Worm (Caenorhabditis elegans): Measurements from ENCODE around the gene Y41D4B.15.

Y41D4B.15 gene

DNA sequence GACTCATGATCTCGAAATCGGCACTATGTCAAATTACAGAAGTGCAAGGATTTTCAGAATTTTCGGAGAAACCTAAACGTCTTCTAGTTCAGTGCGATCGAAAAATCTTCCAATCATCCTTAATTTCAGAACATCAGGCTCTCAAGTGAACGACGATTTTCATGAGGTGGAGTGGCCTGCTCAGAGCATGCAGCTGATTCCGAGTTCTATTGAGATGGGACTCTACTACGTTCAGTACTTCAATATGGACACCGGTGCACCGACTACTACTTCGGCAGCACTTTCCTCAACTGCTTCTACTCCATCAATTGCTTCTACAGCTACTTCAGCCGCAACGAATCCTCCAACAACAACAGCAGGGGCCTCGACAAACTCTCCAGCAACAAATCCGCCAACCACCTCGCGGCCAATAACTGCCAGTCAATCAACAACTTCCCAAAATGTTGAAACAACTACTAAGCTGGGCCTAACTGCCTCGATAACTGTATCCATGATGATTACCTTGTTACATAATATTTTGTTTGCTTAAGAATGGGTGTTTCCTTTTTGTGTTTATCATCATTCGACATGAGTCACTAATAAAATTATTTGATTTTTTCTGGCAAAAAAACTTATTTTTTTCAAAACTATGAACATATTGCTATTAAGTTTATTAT lies at the start of gene Y41D4B.15:
Y41D4B.15 (plus strand) TSS at position 606 of the 656 bp plus-strand sequence.
- no peak for TF ChIP-seq ceh-16 (tag; optimal IDR thresholded peaks at IDR 0.05)
- no peak for TF ChIP-seq egl-27 (tag; optimal IDR thresholded peaks at IDR 0.05)
- TF ChIP-seq aly-2 (tag; optimal IDR thresholded peaks at IDR 0.05), result no peak
- TF ChIP-seq pqm-1 (tag; optimal IDR thresholded peaks at IDR 0.05), result no peak
- TF ChIP-seq unc-39 (tag; optimal IDR thresholded peaks at IDR 0.05), result no peak
- no peak for TF ChIP-seq hmg-11 (tag; optimal IDR thresholded peaks at IDR 0.05)

DNA sequence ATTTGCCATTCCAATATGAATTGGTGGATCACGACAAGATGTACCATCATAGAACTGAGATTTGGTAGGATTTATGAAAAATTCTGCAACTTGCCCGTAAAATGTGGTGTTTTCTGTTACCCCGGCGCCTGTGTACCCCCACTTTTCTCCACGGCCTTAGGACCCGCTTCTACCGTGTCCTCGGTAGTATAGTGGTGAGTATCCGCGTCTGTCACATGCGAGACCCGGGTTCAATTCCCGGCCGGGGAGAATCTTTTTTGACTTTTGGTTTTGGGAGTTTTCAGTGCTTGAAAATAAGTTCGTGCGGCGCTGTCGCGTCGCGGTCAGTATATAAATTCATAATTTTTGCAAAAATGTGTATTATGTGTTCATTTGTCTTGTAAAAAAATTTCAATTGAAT lies 49.5 kb upstream of the Y41D4B.15 start:
- TF ChIP-seq daf-12 (tag; optimal IDR thresholded peaks at IDR 0.05), result no peak

DNA sequence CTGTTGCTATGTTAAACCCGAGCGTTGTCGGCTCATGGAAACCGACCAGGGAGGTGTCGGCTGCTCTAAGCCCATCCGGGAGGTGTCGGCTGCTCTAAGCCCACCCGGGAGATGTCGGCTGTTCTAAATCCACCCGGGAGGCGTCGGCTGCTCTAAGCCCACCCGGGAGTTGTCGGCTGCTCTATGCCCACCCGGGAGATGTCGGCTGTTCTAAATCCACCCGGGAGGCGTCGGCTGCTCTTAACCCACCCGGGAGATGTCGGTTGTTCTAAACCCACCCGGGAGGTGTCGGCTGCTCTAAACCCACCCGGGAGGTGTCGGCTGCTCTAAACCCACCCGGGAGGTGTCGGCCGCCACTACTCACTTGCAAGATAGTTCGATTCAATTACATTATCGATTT lies 48.0 kb upstream of the Y41D4B.15 start:
- TF ChIP-seq R02D3.7 (tag; optimal IDR thresholded peaks at IDR 0.05) (no peak), nhr-12 (tag; optimal IDR thresholded peaks at IDR 0.05) (no peak), elt-3 (tag; optimal IDR thresholded peaks at IDR 0.05) (no peak), sea-2 (GFP tag; optimal IDR thresholded peaks at IDR 0.05) (no peak), nhr-28 (tag; optimal IDR thresholded peaks at IDR 0.05) (no peak), ceh-28 (tag; optimal IDR thresholded peaks at IDR 0.05) (no peak), ZK546.5 (tag; optimal IDR thresholded peaks at IDR 0.05) (no peak), jun-1 (tag; optimal IDR thresholded peaks at IDR 0.05) (no peak), ama-1 (optimal IDR thresholded peaks at IDR 0.05) (no peak)

DNA sequence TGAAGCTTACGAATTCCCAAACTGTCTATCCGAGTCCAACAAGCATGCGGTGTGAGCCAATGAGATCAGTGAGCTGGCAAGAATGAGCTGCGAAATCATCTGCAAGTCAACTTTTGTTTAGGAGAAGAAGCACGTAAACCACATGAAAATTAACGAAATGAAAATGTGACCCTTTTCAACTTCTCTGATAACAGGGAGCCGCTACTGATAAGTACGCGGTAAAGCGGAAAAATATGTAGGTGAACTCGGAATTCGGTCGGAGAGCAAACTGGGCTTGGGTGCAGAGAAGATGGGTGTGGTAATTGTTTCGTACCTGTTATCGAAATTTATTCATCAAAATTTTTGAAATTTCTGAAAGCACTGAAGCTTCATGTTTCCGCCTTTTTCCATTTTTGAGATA lies 47.4 kb upstream of the Y41D4B.15 start, which contains the start of gene clec-172:
clec-172 (minus strand) TSS at position 101 of the 400 bp plus-strand sequence.
- TF ChIP-seq elt-2 (tag; optimal IDR thresholded peaks at IDR 0.05) (peak; percentile 38), nhr-11 (tag; optimal IDR thresholded peaks at IDR 0.05) (no peak), R02D3.7 (tag; optimal IDR thresholded peaks at IDR 0.05) (no peak)

DNA sequence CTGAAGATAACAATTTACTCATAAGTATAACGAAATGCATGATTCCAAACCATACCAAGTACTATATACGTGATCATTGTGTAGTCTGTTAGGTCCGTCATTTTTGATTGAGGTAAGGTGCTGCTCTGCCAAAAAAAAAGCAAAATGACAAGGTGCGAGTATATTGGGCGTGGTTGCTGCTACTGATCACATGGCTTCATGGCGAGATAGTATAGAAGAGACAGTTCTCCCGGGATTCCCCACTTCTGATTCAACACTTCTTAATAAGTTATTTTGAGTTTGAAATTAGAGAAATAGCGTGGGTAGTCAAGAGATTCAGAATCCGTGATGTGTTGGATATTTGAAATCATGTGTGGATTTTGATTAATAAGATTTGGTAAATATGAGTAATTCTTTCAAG lies 42.7 kb upstream of the Y41D4B.15 start, which contains the start of gene K03H6.4:
K03H6.4 (minus strand) TSS at position 101 of the 400 bp plus-strand sequence.
- TF ChIP-seq unc-39 (tag; optimal IDR thresholded peaks at IDR 0.05), result no peak
- TF ChIP-seq lin-15B (tag; optimal IDR thresholded peaks at IDR 0.05), result no peak
- TF ChIP-seq nfya-1 (tag; optimal IDR thresholded peaks at IDR 0.05; ENCODE audit: insufficient read depth), result no peak
- TF ChIP-seq fkh-10 (GFP tag; optimal IDR thresholded peaks at IDR 0.05), result no peak
- TF ChIP-seq ceh-82 (tag; optimal IDR thresholded peaks at IDR 0.05), result no peak
- TF ChIP-seq fos-1 (tag; optimal IDR thresholded peaks at IDR 0.05), result no peak
- TF ChIP-seq aly-2 (tag; optimal IDR thresholded peaks at IDR 0.05), result no peak
- no peak for TF ChIP-seq lsy-12 (tag; optimal IDR thresholded peaks at IDR 0.05)

DNA sequence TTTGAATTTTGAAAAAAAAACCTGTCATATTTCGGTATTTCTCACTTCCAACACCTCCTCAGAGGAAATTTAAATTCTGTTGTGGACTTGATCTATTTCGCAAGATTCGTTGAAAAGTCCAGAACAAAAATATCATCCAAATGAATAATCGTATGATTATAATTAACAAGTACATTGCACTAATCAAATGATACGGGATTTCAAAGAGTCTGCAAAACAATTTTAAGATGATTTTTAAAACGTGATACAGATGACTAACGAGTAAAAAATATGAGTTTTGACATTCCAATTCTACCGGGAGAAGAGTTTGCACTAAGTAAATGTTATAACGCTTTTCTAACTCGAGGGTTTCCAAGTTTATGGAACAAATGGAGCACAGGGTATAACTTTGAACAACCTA lies 41.5 kb upstream of the Y41D4B.15 start:
- TF ChIP-seq nhr-43 (tag; optimal IDR thresholded peaks at IDR 0.05; ENCODE audit: poor library complexity, severe bottlenecking), result no peak
- no peak for TF ChIP-seq elt-1 (tag; optimal IDR thresholded peaks at IDR 0.05)
- TF ChIP-seq ztf-11 (tag; optimal IDR thresholded peaks at IDR 0.05), result no peak
- no peak for TF ChIP-seq lin-15B (tag; optimal IDR thresholded peaks at IDR 0.05)
- TF ChIP-seq nhr-77 (tag; optimal IDR thresholded peaks at IDR 0.05), result no peak
- no peak for TF ChIP-seq jun-1 (tag; optimal IDR thresholded peaks at IDR 0.05)
- no peak for TF ChIP-seq ZK546.5 (tag; optimal IDR thresholded peaks at IDR 0.05)
- no peak for TF ChIP-seq pha-4 (tag; optimal IDR thresholded peaks at IDR 0.05)
- TF ChIP-seq eor-1 (tag; optimal IDR thresholded peaks at IDR 0.05), result no peak
- TF ChIP-seq egl-27 (tag; optimal IDR thresholded peaks at IDR 0.05), result no peak
- TF ChIP-seq ama-1 (optimal IDR thresholded peaks at IDR 0.05), result no peak
- no peak for TF ChIP-seq nhr-67 (tag; optimal IDR thresholded peaks at IDR 0.05)
- TF ChIP-seq egl-5 (tag; optimal IDR thresholded peaks at IDR 0.05), result no peak
- TF ChIP-seq nhr-25 (tag; optimal IDR thresholded peaks at IDR 0.05), result no peak
- TF ChIP-seq elt-2 (tag; optimal IDR thresholded peaks at IDR 0.05), result no peak
- no peak for TF ChIP-seq sea-2 (GFP tag; optimal IDR thresholded peaks at IDR 0.05)
- TF ChIP-seq daf-12 (tag; optimal IDR thresholded peaks at IDR 0.05), result no peak
